Worm (Caenorhabditis elegans) whole organism, L4 larva: ENCODE data around the gene Y54F10AR.2.

Source experiments
- F26F4.8 ChIP-seq: fragments of 200-800 bp; sonication (Bioruptor generic); conservative IDR thresholded peaks from 2 replicates; pipeline ENCODE4 v1.3.6; 2022; ENCODE audit warnings: missing genetic modification characterization, missing compliant biosample characterization
- F44E2.7 ChIP-seq: fragments of 200-800 bp; sonication (Bioruptor generic); IDR thresholded peaks from 2 replicates; pipeline ENCODE4 v2.1.2; 2022; ENCODE audit warnings: missing genetic modification characterization, missing compliant biosample characterization
- T20F7.1 ChIP-seq: fragments of 200-800 bp; sonication (Bioruptor generic); optimal IDR thresholded peaks from 2 replicates; lab custom pipeline; 2018; ENCODE audit warnings: mild to moderate bottlenecking, missing genetic modification characterization, missing compliant biosample characterization
- Y105C5A.15 ChIP-seq: fragments of 200-800 bp; sonication (Bioruptor generic); IDR thresholded peaks from 2 replicates; pipeline ENCODE4 v1.3.6; 2022; ENCODE audit warnings: missing genetic modification characterization, missing compliant biosample characterization
- Y5F2A.4 ChIP-seq: fragments of 200-800 bp; sonication (Bioruptor generic); optimal IDR thresholded peaks from 2 replicates; lab custom pipeline; 2018; ENCODE audit warnings: mild to moderate bottlenecking, missing genetic modification characterization, missing compliant biosample characterization
- ZK337.2 ChIP-seq: fragments of 200-800 bp; sonication (Bioruptor generic); IDR thresholded peaks from 2 replicates; pipeline ENCODE4 v1.3.6; 2022; ENCODE audit warnings: missing genetic modification reagents, missing genetic modification characterization, missing compliant biosample characterization
- aly-2 ChIP-seq: sonication (generic microtip); optimal IDR thresholded peaks from 2 replicates; lab custom pipeline; 2018; ENCODE audit warnings: missing biosample characterization, missing genetic modification characterization
- attf-4 ChIP-seq: sonication (generic microtip); optimal IDR thresholded peaks from 3 replicates; lab custom pipeline; 2017; ENCODE audit warnings: missing biosample characterization, missing genetic modification characterization
- ceh-62 ChIP-seq: sonication (generic microtip); optimal IDR thresholded peaks from 2 replicates; lab custom pipeline; 2017; ENCODE audit warnings: missing biosample characterization, missing genetic modification characterization
- ces-1 ChIP-seq: fragments of 150-350 bp; sonication (generic microtip); optimal IDR thresholded peaks from 4 replicates; lab custom pipeline; 2014; ENCODE audit warnings: missing biosample characterization, missing genetic modification reagents, missing genetic modification characterization
- ctbp-1 ChIP-seq: fragments of 200-800 bp; sonication (Bioruptor generic); IDR thresholded peaks from 2 replicates; pipeline ENCODE4 v1.3.6; 2022; ENCODE audit warnings: missing genetic modification reagents, missing genetic modification characterization, missing compliant biosample characterization
- daf-16 ChIP-seq, 3 experiments: sonication (generic microtip); optimal IDR thresholded peaks; 2 replicates each; lab custom pipeline; 2016 to 2017; ENCODE audit warnings: missing genetic modification characterization in 3 of 3, missing genetic modification reagents in 3 of 3, mild to moderate bottlenecking in 2 of 3, missing compliant biosample characterization in 2 of 3, missing biosample characterization in 1 of 3, moderate library complexity in 1 of 3
- daf-8 ChIP-seq: fragments of 200-800 bp; sonication (Bioruptor generic); IDR thresholded peaks from 2 replicates; pipeline ENCODE4 v1.3.6; 2022; ENCODE audit warnings: missing genetic modification characterization, missing compliant biosample characterization
- dmd-6 ChIP-seq: fragments of 200-800 bp; sonication (Bioruptor generic); IDR thresholded peaks from 2 replicates; pipeline ENCODE4 v1.3.6; 2022; ENCODE audit warnings: missing genetic modification reagents, missing genetic modification characterization, missing compliant biosample characterization
- dmd-8 ChIP-seq: fragments of 200-800 bp; sonication (Bioruptor generic); IDR thresholded peaks from 2 replicates; pipeline ENCODE4 v1.3.6; 2022; ENCODE audit warnings: missing genetic modification characterization, missing compliant biosample characterization
- dmd-9 ChIP-seq: fragments of 200-800 bp; sonication (Bioruptor generic); IDR thresholded peaks from 2 replicates; pipeline ENCODE4 v1.3.6; 2022; ENCODE audit warnings: missing genetic modification reagents, missing genetic modification characterization, missing compliant biosample characterization
- duxl-1 ChIP-seq: sonication (generic microtip); optimal IDR thresholded peaks from 2 replicates; lab custom pipeline; 2016; ENCODE audit warnings: mild to moderate bottlenecking, missing genetic modification characterization, moderate library complexity, missing compliant biosample characterization; ENCODE audit not compliant: poor library complexity
- egl-43 ChIP-seq: fragments of 200-800 bp; sonication (Bioruptor generic); IDR thresholded peaks from 2 replicates; pipeline ENCODE4 v1.3.6; 2022; ENCODE audit warnings: missing genetic modification reagents, missing genetic modification characterization, missing compliant biosample characterization
- hif-1 ChIP-seq, 2 experiments: sonication (generic microtip); optimal IDR thresholded peaks; 2 replicates each; lab custom pipeline; 2016 to 2017; ENCODE audit warnings: missing compliant biosample characterization in 2 of 2, missing genetic modification characterization in 2 of 2, missing genetic modification reagents in 2 of 2, missing genotype in 2 of 2, mild to moderate bottlenecking in 1 of 2
- hlh-11 ChIP-seq: fragments of 200-800 bp; sonication (Bioruptor generic); optimal IDR thresholded peaks from 2 replicates; lab custom pipeline; 2018; ENCODE audit warnings: mild to moderate bottlenecking, missing genetic modification characterization, missing compliant biosample characterization
- hmg-1.1 ChIP-seq: fragments of 200-800 bp; sonication (Bioruptor generic); IDR thresholded peaks from 2 replicates; pipeline ENCODE4 v1.3.6; 2022; ENCODE audit warnings: missing genetic modification reagents, missing genetic modification characterization, missing compliant biosample characterization
- lin-38 ChIP-seq: fragments of 200-800 bp; sonication (Bioruptor generic); IDR thresholded peaks from 2 replicates; pipeline ENCODE4 v1.3.6; 2022; ENCODE audit warnings: missing genetic modification reagents, missing genetic modification characterization, missing compliant biosample characterization
- lsy-2 ChIP-seq, 2 experiments: fragments of 150-350 bp in 1 of 2; sonication (generic microtip) in 1 of 2; optimal IDR thresholded peaks; 2 replicates each; lab custom pipeline; 2014 to 2017; ENCODE audit warnings: missing biosample characterization in 2 of 2, missing genetic modification characterization in 2 of 2
- madf-9 ChIP-seq: fragments of 200-800 bp; sonication (Bioruptor generic); conservative IDR thresholded peaks from 2 replicates; pipeline ENCODE4 v1.3.6; 2022; ENCODE audit warnings: missing genetic modification reagents, missing genetic modification characterization, missing compliant biosample characterization
- nhr-28 ChIP-seq: fragments of 150-350 bp; optimal IDR thresholded peaks from 2 replicates; lab custom pipeline; 2014; ENCODE audit warnings: missing biosample characterization, missing genetic modification characterization
- nhr-42 ChIP-seq: fragments of 200-800 bp; sonication (Bioruptor generic); IDR thresholded peaks from 2 replicates; pipeline ENCODE4 v1.3.6; 2022; ENCODE audit warnings: missing genetic modification characterization, missing compliant biosample characterization
- nhr-77 ChIP-seq: fragments of 150-350 bp; optimal IDR thresholded peaks from 2 replicates; lab custom pipeline; 2014; ENCODE audit warnings: missing biosample characterization, missing genetic modification characterization
- pha-4 ChIP-seq, 2 experiments: fragments of 150-350 bp in 1 of 2; fragments of 200-800 bp in 1 of 2; sonication (Bioruptor generic) in 1 of 2; IDR thresholded peaks in 1 of 2; optimal IDR thresholded peaks in 1 of 2; 2 replicates each; pipeline versions ENCODE4 v1.3.6 to Lab custom; 2014 to 2022; ENCODE audit warnings: missing genetic modification characterization in 2 of 2, missing genetic modification reagents in 2 of 2, missing biosample characterization in 1 of 2, missing compliant biosample characterization in 1 of 2
- php-3 ChIP-seq: fragments of 200-800 bp; sonication (Bioruptor generic); IDR thresholded peaks from 2 replicates; pipeline ENCODE4 v1.3.6; 2022; ENCODE audit warnings: missing genetic modification reagents, missing genetic modification characterization, missing compliant biosample characterization
- rbr-2 ChIP-seq: sonication (generic microtip); optimal IDR thresholded peaks from 2 replicates; lab custom pipeline; 2016; ENCODE audit warnings: missing genotype, missing genetic modification characterization, missing compliant biosample characterization
- sdz-12 ChIP-seq: fragments of 200-800 bp; sonication (Bioruptor generic); optimal IDR thresholded peaks from 2 replicates; lab custom pipeline; 2018; ENCODE audit warnings: mild to moderate bottlenecking, missing genetic modification characterization, missing compliant biosample characterization
- skn-1 ChIP-seq: fragments of 150-350 bp; optimal IDR thresholded peaks from 2 replicates; lab custom pipeline; 2014; ENCODE audit warnings: missing biosample characterization, missing genetic modification characterization
- snpc-4 ChIP-seq: fragments of 150-350 bp; optimal IDR thresholded peaks from 2 replicates; lab custom pipeline; 2014; ENCODE audit warnings: missing biosample characterization, missing genetic modification characterization
- tra-1 ChIP-seq: fragments of 200-800 bp; sonication (Bioruptor generic); IDR thresholded peaks from 2 replicates; pipeline ENCODE4 v1.3.6; 2022; ENCODE audit warnings: missing genetic modification reagents, missing genetic modification characterization, missing compliant biosample characterization
- unc-130 ChIP-seq: sonication (generic microtip); optimal IDR thresholded peaks from 2 replicates; lab custom pipeline; 2016; ENCODE audit warnings: missing genetic modification reagents, missing genetic modification characterization, missing compliant biosample characterization
- zip-2 ChIP-seq: fragments of 150-350 bp; optimal IDR thresholded peaks from 2 replicates; lab custom pipeline; 2014; ENCODE audit warnings: missing biosample characterization, missing genetic modification characterization
- ztf-11 ChIP-seq: fragments of 150-350 bp; optimal IDR thresholded peaks from 2 replicates; lab custom pipeline; 2014; ENCODE audit warnings: missing biosample characterization, missing genetic modification characterization

Gene Y54F10AR.2

ce11 chrIII:2561410-2561809, 9.9 kb downstream of the Y54F10AR.2 start, which contains the start of gene nhr-239:
Gene nhr-239 (plus strand): TSS chrIII:2561710.
- TF ChIP-seq hmg-1.1 (no peak), egl-43 (GFP tag; lab: Robert Waterston, UW) (no peak), ctbp-1 (GFP tag; lab: Robert Waterston, UW) (no peak), T20F7.1 (GFP tag; lab: Kevin White, UChicago) (no peak), dmd-8 (no peak), nhr-28 (tag; lab: Kevin White, UChicago) (no peak), lin-38 (no peak)

ce11 chrIII:2560763-2561162, 10.6 kb downstream of the Y54F10AR.2 start:
- TF ChIP-seq nhr-42 (GFP tag; lab: Robert Waterston, UW) (no peak), pha-4 (GFP tag; IDR thresholded peaks at IDR 0.05; lab: Robert Waterston, UW) (no peak), pha-4 (tag; optimal IDR thresholded peaks at IDR 0.05; lab: Kevin White, UChicago) (no peak), rbr-2 (tag; lab: Kevin White, UChicago) (no peak), dmd-8 (no peak), dmd-6 (no peak), duxl-1 (no peak), hif-1 (tag; optimal IDR thresholded peaks at IDR 0.05; lab: Kevin White, UChicago) (no peak), Y105C5A.15 (GFP tag; lab: Robert Waterston, UW) (no peak), madf-9 (no peak), daf-8 (GFP tag; lab: Robert Waterston, UW) (no peak), aly-2 (no peak), daf-16 (GFP tag; optimal IDR thresholded peaks at IDR 0.05; lab: Kevin White, UChicago) (no peak), daf-16 (tag; optimal IDR thresholded peaks at IDR 0.05; lab: Kevin White, UChicago) (no peak), php-3 (no peak), egl-43 (GFP tag; lab: Robert Waterston, UW) (no peak), sdz-12 (no peak), hlh-11 (no peak)

- TF ChIP-seq zip-2 (tag; lab: Kevin White, UChicago) (no peak), lin-38 (no peak), Y5F2A.4 (GFP tag; lab: Kevin White, UChicago) (no peak), ztf-11 (tag; lab: Kevin White, UChicago) (no peak), F26F4.8 (GFP tag; lab: Robert Waterston, UW) (no peak), unc-130 (no peak), dmd-9 (no peak), F44E2.7 (GFP tag; lab: Robert Waterston, UW) (no peak), hmg-1.1 (no peak), skn-1 (no peak), snpc-4 (tag; lab: Kevin White, UChicago) (no peak), duxl-1 (no peak), madf-9 (no peak), attf-4 (tag; lab: Kevin White, UChicago) (no peak), ZK337.2 (GFP tag; lab: Robert Waterston, UW) (no peak), nhr-77 (no peak), tra-1 (GFP tag; lab: Robert Waterston, UW) (no peak)
These were observed 17.8 kb downstream of the Y54F10AR.2 start for ce11 chrIII:2553579-2553978.

ce11 chrIII:2552382-2552781, 19.0 kb downstream of the Y54F10AR.2 start:
- TF ChIP-seq aly-2 = no peak
- no peak for TF ChIP-seq ceh-62 (tag; lab: Kevin White, UChicago)
- peak in 1 of 2 experiments; percentile 18 for TF ChIP-seq lsy-2 (tag; optimal IDR thresholded peaks at IDR 0.05; lab: Kevin White, UChicago)
- no peak for TF ChIP-seq dmd-6
- TF ChIP-seq ces-1 (GFP tag; lab: Kevin White, UChicago) = peak; percentile 81
- TF ChIP-seq rbr-2 (tag; lab: Kevin White, UChicago) = peak; percentile 1
